Fruit fly (Drosophila melanogaster): Measurements from ENCODE around the gene ergic53.

Gene ergic53

dm6 chr3L:8513258-8513657 is 21.5 kb upstream of the ergic53 start (continued):
- no peak for TF ChIP-seq dm (GFP tag; optimal IDR thresholded peaks at IDR 0.05)
- no peak for TF ChIP-seq Sox102F (GFP tag; optimal IDR thresholded peaks at IDR 0.05)
- peak; percentile 72 for TF ChIP-seq Med (GFP tag)
- TF ChIP-seq Nf-YC (tag; optimal IDR thresholded peaks at IDR 0.05), result no peak
- TF ChIP-seq Atf3 (GFP tag; optimal IDR thresholded peaks at IDR 0.05), result no peak
- peak; percentile 52 for TF ChIP-seq CG13894 (tag; optimal IDR thresholded peaks at IDR 0.05)
- TF ChIP-seq Ada2b (GFP tag; IDR thresholded peaks at IDR 0.05), result no peak
- peak; percentile 7 for TF ChIP-seq pzg (GFP tag; optimal IDR thresholded peaks at IDR 0.05)
- no peak for TF ChIP-seq Fer3 (tag; optimal IDR thresholded peaks at IDR 0.05)
- no peak for TF ChIP-seq E2f2 (GFP tag; IDR thresholded peaks at IDR 0.05)
- TF ChIP-seq eve (GFP tag; optimal IDR thresholded peaks at IDR 0.05), result no peak
- TF ChIP-seq Hey (tag; optimal IDR thresholded peaks at IDR 0.05), result peak; percentile 4
- no peak for TF ChIP-seq CG18619 (GFP tag; optimal IDR thresholded peaks at IDR 0.05)
- no peak for TF ChIP-seq zfh2 (GFP tag; optimal IDR thresholded peaks at IDR 0.05)
- TF ChIP-seq Usf (GFP tag; optimal IDR thresholded peaks at IDR 0.05), result no peak
- peak; percentile 40 for TF ChIP-seq ewg (GFP tag; optimal IDR thresholded peaks at IDR 0.05)
- TF ChIP-seq CG12236 (GFP tag; optimal IDR thresholded peaks at IDR 0.05), result no peak
- 0 out of 2 replicates have a peak, but pooled peaks have one; percentile 31 for TF ChIP-seq seq (GFP tag; IDR thresholded peaks at IDR 0.05)
- TF ChIP-seq tio (GFP tag; optimal IDR thresholded peaks at IDR 0.05), result no peak
- no peak for TF ChIP-seq Aef1 (GFP tag; IDR thresholded peaks at IDR 0.05)
- 0 out of 2 replicates have a peak, but pooled peaks have one; percentile 7 for TF ChIP-seq bbx (GFP tag; IDR thresholded peaks at IDR 0.05; ENCODE audit: partially characterized antibody)
- peak; percentile 16; the same call in 1 of the 2 replicates for TF ChIP-seq Adf1 (GFP tag; IDR thresholded peaks at IDR 0.05)
- peak; percentile 54 for TF ChIP-seq Deaf1 (tag; optimal IDR thresholded peaks at IDR 0.05)
- TF ChIP-seq Atf-2 (GFP tag; optimal IDR thresholded peaks at IDR 0.05), result no peak
- TF ChIP-seq CG2199 (GFP tag; IDR thresholded peaks at IDR 0.05), result no peak
- TF ChIP-seq CG42726 (GFP tag; IDR thresholded peaks at IDR 0.05; ENCODE audit: partially characterized antibody), result no peak
- no peak for TF ChIP-seq CG3281 (GFP tag; optimal IDR thresholded peaks at IDR 0.05)
- no peak for TF ChIP-seq ab (GFP tag; optimal IDR thresholded peaks at IDR 0.05)
- no peak for TF ChIP-seq mirr (GFP tag; optimal IDR thresholded peaks at IDR 0.05)
- no peak for TF ChIP-seq gsb-n (tag; optimal IDR thresholded peaks at IDR 0.05)
- peak; percentile 74 for TF ChIP-seq abd-A (tag; optimal IDR thresholded peaks at IDR 0.05)
- no peak for TF ChIP-seq CG8388 (GFP tag; optimal IDR thresholded peaks at IDR 0.05)
- no peak for TF ChIP-seq fd3F (GFP tag; optimal IDR thresholded peaks at IDR 0.05)
- peak; percentile 23 for TF ChIP-seq CG6765 (GFP tag; optimal IDR thresholded peaks at IDR 0.05)

- TF ChIP-seq stc (GFP tag; IDR thresholded peaks at IDR 0.05) (no peak), CG11504 (tag; optimal IDR thresholded peaks at IDR 0.05) (no peak), NFAT (GFP tag; IDR thresholded peaks at IDR 0.05) (no peak), p53 (GFP tag; optimal IDR thresholded peaks at IDR 0.05) (no peak), slbo (GFP tag; IDR thresholded peaks at IDR 0.05) (no peak), CG17829 (tag; optimal IDR thresholded peaks at IDR 0.05) (no peak), E2f2 (GFP tag; IDR thresholded peaks at IDR 0.05) (peak; percentile 88), CG6765 (GFP tag; optimal IDR thresholded peaks at IDR 0.05) (peak; percentile 17), Poxn (GFP tag; IDR thresholded peaks at IDR 0.05) (no peak), CG6254 (GFP tag; optimal IDR thresholded peaks at IDR 0.05) (peak; percentile 67), CG2199 (GFP tag; IDR thresholded peaks at IDR 0.05) (no peak), Adf1 (GFP tag; IDR thresholded peaks at IDR 0.05) (no peak), CG2116 (GFP tag; optimal IDR thresholded peaks at IDR 0.05) (peak; percentile 21), CG12071 (GFP tag; optimal IDR thresholded peaks at IDR 0.05) (peak; percentile 14), Tbp (GFP tag; optimal IDR thresholded peaks at IDR 0.05) (no peak), luna (GFP tag; optimal IDR thresholded peaks at IDR 0.05) (no peak), Stat92E (GFP tag; optimal IDR thresholded peaks at IDR 0.05) (peak in 1 of 3 experiments; percentile 11), Med (GFP tag) (peak; percentile 45), CG4707 (GFP tag; optimal IDR thresholded peaks at IDR 0.05) (peak; percentile 13), CTCF (GFP tag; optimal IDR thresholded peaks at IDR 0.05) (peak; percentile 39), CG34376 (GFP tag; optimal IDR thresholded peaks at IDR 0.05) (peak; percentile 32), Doc3 (GFP tag; IDR thresholded peaks at IDR 0.05; ENCODE audit: partially characterized antibody) (no peak), nmo (GFP tag; optimal IDR thresholded peaks at IDR 0.05) (no peak)
Measured at dm6 chr3L:8514768-8515167, 20.0 kb upstream of the ergic53 start, which contains the start of gene CG6683. TSS of gene CG6683 (minus strand) at chr3L:8514921.

All from whole organism, embryonic.